Worm (Caenorhabditis elegans) whole organism, L4 larva: ENCODE data around the gene algn-12.

Experiments
- F44E2.7 ChIP-seq: fragments of 200-800 bp; sonication (Bioruptor generic); IDR thresholded peaks from 2 replicates; pipeline ENCODE4 v2.1.2; 2022; ENCODE audit warnings: missing genetic modification characterization, missing compliant biosample characterization
- T20F7.1 ChIP-seq: fragments of 200-800 bp; sonication (Bioruptor generic); optimal IDR thresholded peaks from 2 replicates; lab custom pipeline; 2018; ENCODE audit warnings: mild to moderate bottlenecking, missing genetic modification characterization, missing compliant biosample characterization
- T26A8.4 ChIP-seq: fragments of 200-800 bp; sonication (Bioruptor generic); IDR thresholded peaks from 2 replicates; pipeline ENCODE4 v1.3.6; 2022; ENCODE audit warnings: missing genetic modification characterization, missing compliant biosample characterization
- ZK546.5 ChIP-seq, 2 experiments: sonication (generic microtip); optimal IDR thresholded peaks; 2 replicates each; lab custom pipeline; 2017; ENCODE audit warnings: missing biosample characterization in 2 of 2, missing genetic modification characterization in 2 of 2
- arid-1 ChIP-seq: fragments of 200-800 bp; sonication (Bioruptor generic); conservative IDR thresholded peaks from 2 replicates; pipeline ENCODE4 v1.3.6; 2022; ENCODE audit warnings: missing genetic modification reagents, missing genetic modification characterization, missing compliant biosample characterization
- attf-4 ChIP-seq: sonication (generic microtip); optimal IDR thresholded peaks from 3 replicates; lab custom pipeline; 2017; ENCODE audit warnings: missing biosample characterization, missing genetic modification characterization
- ceh-20 ChIP-seq: fragments of 200-800 bp; sonication (Bioruptor generic); IDR thresholded peaks from 2 replicates; pipeline ENCODE4 v1.3.6; 2022; ENCODE audit warnings: missing genetic modification reagents, missing genetic modification characterization, missing compliant biosample characterization
- ceh-28 ChIP-seq: fragments of 150-350 bp; optimal IDR thresholded peaks from 2 replicates; lab custom pipeline; 2014; ENCODE audit warnings: missing biosample characterization, missing genetic modification reagents, missing genetic modification characterization
- ceh-62 ChIP-seq: sonication (generic microtip); optimal IDR thresholded peaks from 2 replicates; lab custom pipeline; 2017; ENCODE audit warnings: missing biosample characterization, missing genetic modification characterization
- ceh-82 ChIP-seq: sonication (generic microtip); optimal IDR thresholded peaks from 2 replicates; lab custom pipeline; 2017; ENCODE audit warnings: missing biosample characterization, missing genetic modification characterization
- ces-1 ChIP-seq: fragments of 150-350 bp; sonication (generic microtip); optimal IDR thresholded peaks from 4 replicates; lab custom pipeline; 2014; ENCODE audit warnings: missing biosample characterization, missing genetic modification reagents, missing genetic modification characterization
- cey-2 ChIP-seq: sonication (generic microtip); optimal IDR thresholded peaks from 3 replicates; lab custom pipeline; 2017; ENCODE audit warnings: missing genetic modification characterization, mild to moderate bottlenecking, missing compliant biosample characterization, antibody characterized with exemption, borderline replicate concordance; ENCODE audit not compliant: insufficient read depth
- daf-16 ChIP-seq, 3 experiments: sonication (generic microtip); optimal IDR thresholded peaks; 2 replicates each; lab custom pipeline; 2016 to 2017; ENCODE audit warnings: missing genetic modification characterization in 3 of 3, missing genetic modification reagents in 3 of 3, mild to moderate bottlenecking in 2 of 3, missing compliant biosample characterization in 2 of 3, missing biosample characterization in 1 of 3, moderate library complexity in 1 of 3
- dmd-6 ChIP-seq: fragments of 200-800 bp; sonication (Bioruptor generic); IDR thresholded peaks from 2 replicates; pipeline ENCODE4 v1.3.6; 2022; ENCODE audit warnings: missing genetic modification reagents, missing genetic modification characterization, missing compliant biosample characterization
- dmd-8 ChIP-seq: fragments of 200-800 bp; sonication (Bioruptor generic); IDR thresholded peaks from 2 replicates; pipeline ENCODE4 v1.3.6; 2022; ENCODE audit warnings: missing genetic modification characterization, missing compliant biosample characterization
- dmd-9 ChIP-seq: fragments of 200-800 bp; sonication (Bioruptor generic); IDR thresholded peaks from 2 replicates; pipeline ENCODE4 v1.3.6; 2022; ENCODE audit warnings: missing genetic modification reagents, missing genetic modification characterization, missing compliant biosample characterization
- duxl-1 ChIP-seq: sonication (generic microtip); optimal IDR thresholded peaks from 2 replicates; lab custom pipeline; 2016; ENCODE audit warnings: mild to moderate bottlenecking, missing genetic modification characterization, moderate library complexity, missing compliant biosample characterization; ENCODE audit not compliant: poor library complexity
- dve-1 ChIP-seq: sonication (generic microtip); optimal IDR thresholded peaks from 2 replicates; lab custom pipeline; 2017; ENCODE audit warnings: antibody characterized with exemption, mild to moderate bottlenecking, missing genetic modification characterization, missing compliant biosample characterization; ENCODE audit not compliant: insufficient read depth
- fkh-10 ChIP-seq: fragments of 150-350 bp; optimal IDR thresholded peaks from 2 replicates; lab custom pipeline; 2014; ENCODE audit warnings: missing biosample characterization, missing genetic modification reagents, missing genetic modification characterization
- fos-1 ChIP-seq: fragments of 150-350 bp; optimal IDR thresholded peaks from 2 replicates; lab custom pipeline; 2014; ENCODE audit warnings: missing biosample characterization, missing genetic modification characterization
- hlh-30 ChIP-seq: sonication (generic microtip); optimal IDR thresholded peaks from 2 replicates; lab custom pipeline; 2017; ENCODE audit warnings: antibody characterized with exemption, mild to moderate bottlenecking, missing genetic modification characterization, missing compliant biosample characterization; ENCODE audit not compliant: insufficient read depth
- jun-1 ChIP-seq: fragments of 150-350 bp; optimal IDR thresholded peaks from 2 replicates; lab custom pipeline; 2014; ENCODE audit warnings: missing biosample characterization, missing genetic modification reagents, missing genetic modification characterization
- lin-13 ChIP-seq: fragments of 150-350 bp; optimal IDR thresholded peaks from 2 replicates; lab custom pipeline; 2014; ENCODE audit warnings: missing biosample characterization, missing genetic modification reagents, missing genetic modification characterization
- lin-15B ChIP-seq: fragments of 150-350 bp; sonication (generic microtip); optimal IDR thresholded peaks from 3 replicates; lab custom pipeline; 2014; ENCODE audit warnings: missing biosample characterization, missing genetic modification characterization
- lin-39 ChIP-seq: fragments of 150-350 bp; optimal IDR thresholded peaks from 2 replicates; lab custom pipeline; 2014; ENCODE audit warnings: missing biosample characterization, missing genetic modification reagents, missing genetic modification characterization
- lir-3 ChIP-seq: sonication (generic microtip); optimal IDR thresholded peaks from 2 replicates; lab custom pipeline; 2016; ENCODE audit warnings: mild to moderate bottlenecking, missing genetic modification characterization, missing compliant biosample characterization
- lsy-2 ChIP-seq, 2 experiments: fragments of 150-350 bp in 1 of 2; sonication (generic microtip) in 1 of 2; optimal IDR thresholded peaks; 2 replicates each; lab custom pipeline; 2014 to 2017; ENCODE audit warnings: missing biosample characterization in 2 of 2, missing genetic modification characterization in 2 of 2
- mep-1 ChIP-seq: fragments of 150-350 bp; sonication (generic microtip); optimal IDR thresholded peaks from 3 replicates; lab custom pipeline; 2014; ENCODE audit warnings: missing biosample characterization, missing genetic modification characterization
- mes-2 ChIP-seq: sonication (generic microtip); optimal IDR thresholded peaks from 2 replicates; lab custom pipeline; 2016; ENCODE audit warnings: missing genotype, mild to moderate bottlenecking, missing genetic modification characterization, missing compliant biosample characterization; ENCODE audit not compliant: poor library complexity, severe bottlenecking
- nhr-11 ChIP-seq: fragments of 150-350 bp; optimal IDR thresholded peaks from 2 replicates; lab custom pipeline; 2014; ENCODE audit warnings: missing biosample characterization, missing genetic modification characterization
- nhr-28 ChIP-seq: fragments of 150-350 bp; optimal IDR thresholded peaks from 2 replicates; lab custom pipeline; 2014; ENCODE audit warnings: missing biosample characterization, missing genetic modification characterization
- nhr-48 ChIP-seq: sonication (generic microtip); optimal IDR thresholded peaks from 2 replicates; lab custom pipeline; 2016; ENCODE audit warnings: mild to moderate bottlenecking, missing genetic modification characterization, missing compliant biosample characterization
- nhr-76 ChIP-seq: fragments of 150-350 bp; optimal IDR thresholded peaks from 2 replicates; lab custom pipeline; 2014; ENCODE audit warnings: missing biosample characterization, missing genetic modification characterization
- nhr-77 ChIP-seq: fragments of 150-350 bp; optimal IDR thresholded peaks from 2 replicates; lab custom pipeline; 2014; ENCODE audit warnings: missing biosample characterization, missing genetic modification characterization
- pha-4 ChIP-seq, 2 experiments: fragments of 150-350 bp in 1 of 2; fragments of 200-800 bp in 1 of 2; sonication (Bioruptor generic) in 1 of 2; IDR thresholded peaks in 1 of 2; optimal IDR thresholded peaks in 1 of 2; 2 replicates each; pipeline versions ENCODE4 v1.3.6 to Lab custom; 2014 to 2022; ENCODE audit warnings: missing genetic modification characterization in 2 of 2, missing genetic modification reagents in 2 of 2, missing biosample characterization in 1 of 2, missing compliant biosample characterization in 1 of 2
- sdz-12 ChIP-seq: fragments of 200-800 bp; sonication (Bioruptor generic); optimal IDR thresholded peaks from 2 replicates; lab custom pipeline; 2018; ENCODE audit warnings: mild to moderate bottlenecking, missing genetic modification characterization, missing compliant biosample characterization
- zag-1 ChIP-seq: fragments of 150-350 bp; optimal IDR thresholded peaks from 2 replicates; lab custom pipeline; 2014; ENCODE audit warnings: missing biosample characterization, missing genetic modification characterization
- zfp-2 ChIP-seq: sonication (generic microtip); optimal IDR thresholded peaks from 2 replicates; lab custom pipeline; 2016; ENCODE audit warnings: mild to moderate bottlenecking, missing genetic modification characterization, missing compliant biosample characterization
- zip-2 ChIP-seq: fragments of 150-350 bp; optimal IDR thresholded peaks from 2 replicates; lab custom pipeline; 2014; ENCODE audit warnings: missing biosample characterization, missing genetic modification characterization
- ztf-11 ChIP-seq: fragments of 150-350 bp; optimal IDR thresholded peaks from 2 replicates; lab custom pipeline; 2014; ENCODE audit warnings: missing biosample characterization, missing genetic modification characterization
- ztf-7 ChIP-seq: fragments of 150-350 bp; optimal IDR thresholded peaks from 2 replicates; lab custom pipeline; 2014; ENCODE audit warnings: missing biosample characterization, missing genetic modification characterization

algn-12 gene

ce11 chrV:8018919-8019318 lies 16.0 kb upstream of the algn-12 start (continued):
- no peak for TF ChIP-seq lin-15B (tag; lab: Kevin White, UChicago)
- TF ChIP-seq dve-1 = peak; percentile 36
- no peak for TF ChIP-seq zip-2 (tag; lab: Kevin White, UChicago)
- no peak for TF ChIP-seq attf-4
- TF ChIP-seq lir-3 (tag; lab: Kevin White, UChicago) = no peak
- no peak for TF ChIP-seq ceh-62 (tag; lab: Kevin White, UChicago)
- no peak for TF ChIP-seq cey-2
- TF ChIP-seq fkh-10 = no peak
- TF ChIP-seq arid-1 (GFP tag; lab: Robert Waterston, UW) = no peak
- no peak for TF ChIP-seq nhr-48 (tag; lab: Kevin White, UChicago)
- TF ChIP-seq ceh-20 = no peak
- no peak for TF ChIP-seq ces-1
- TF ChIP-seq T20F7.1 (GFP tag; lab: Kevin White, UChicago) = no peak
- no peak for TF ChIP-seq fos-1 (tag; lab: Kevin White, UChicago)
- no peak for TF ChIP-seq ceh-82 (tag; lab: Kevin White, UChicago)
- TF ChIP-seq F44E2.7 (GFP tag; lab: Robert Waterston, UW) = no peak
- TF ChIP-seq pha-4 (GFP tag; IDR thresholded peaks at IDR 0.05; lab: Robert Waterston, UW) = no peak
- no peak for TF ChIP-seq pha-4 (tag; optimal IDR thresholded peaks at IDR 0.05; lab: Kevin White, UChicago)
- TF ChIP-seq zfp-2 (tag; lab: Kevin White, UChicago) = no peak
- no peak for TF ChIP-seq jun-1
- no peak for TF ChIP-seq ztf-7 (tag; lab: Kevin White, UChicago)
- TF ChIP-seq ceh-28 (tag; lab: Kevin White, UChicago) = no peak
- TF ChIP-seq ztf-11 = no peak
- no peak for TF ChIP-seq sdz-12 (GFP tag; lab: Kevin White, UChicago)
- TF ChIP-seq zag-1 (tag; lab: Kevin White, UChicago) = no peak
- TF ChIP-seq nhr-76 (tag; lab: Kevin White, UChicago) = no peak
- TF ChIP-seq ZK546.5 (tag; optimal IDR thresholded peaks at IDR 0.05; lab: Kevin White, UChicago) = no peak
- no peak for TF ChIP-seq hlh-30 (tag; lab: Kevin White, UChicago)
- TF ChIP-seq nhr-11 (tag; lab: Kevin White, UChicago) = no peak
- no peak for TF ChIP-seq mep-1
- TF ChIP-seq nhr-77 (tag; lab: Kevin White, UChicago) = no peak
- TF ChIP-seq T26A8.4 (GFP tag; lab: Robert Waterston, UW) = no peak
- TF ChIP-seq mes-2 (tag; lab: Kevin White, UChicago) = peak; percentile 16
- TF ChIP-seq lsy-2 (tag; optimal IDR thresholded peaks at IDR 0.05; lab: Kevin White, UChicago) = no peak
- no peak for TF ChIP-seq duxl-1 (tag; lab: Kevin White, UChicago)
- no peak for TF ChIP-seq dmd-8 (GFP tag; lab: Robert Waterston, UW)
- no peak for TF ChIP-seq lin-13 (GFP tag; lab: Kevin White, UChicago)
- TF ChIP-seq dmd-9 (GFP tag; lab: Robert Waterston, UW) = no peak

- TF ChIP-seq dve-1 (peak; percentile 1), dmd-6 (peak; percentile 32; the same call in 1 of the 2 replicates), nhr-28 (tag; lab: Kevin White, UChicago) (peak; percentile 45), daf-16 (GFP tag; optimal IDR thresholded peaks at IDR 0.05; lab: Kevin White, UChicago) (no peak), daf-16 (tag; optimal IDR thresholded peaks at IDR 0.05; lab: Kevin White, UChicago) (peak; percentile 20), lin-39 (no peak)
Observed at ce11 chrV:8019783-8020182, 15.1 kb upstream of the algn-12 start.
